Fruit fly (Drosophila melanogaster): Measurements from ENCODE around the gene NimC4.

NimC4 gene

DNA sequence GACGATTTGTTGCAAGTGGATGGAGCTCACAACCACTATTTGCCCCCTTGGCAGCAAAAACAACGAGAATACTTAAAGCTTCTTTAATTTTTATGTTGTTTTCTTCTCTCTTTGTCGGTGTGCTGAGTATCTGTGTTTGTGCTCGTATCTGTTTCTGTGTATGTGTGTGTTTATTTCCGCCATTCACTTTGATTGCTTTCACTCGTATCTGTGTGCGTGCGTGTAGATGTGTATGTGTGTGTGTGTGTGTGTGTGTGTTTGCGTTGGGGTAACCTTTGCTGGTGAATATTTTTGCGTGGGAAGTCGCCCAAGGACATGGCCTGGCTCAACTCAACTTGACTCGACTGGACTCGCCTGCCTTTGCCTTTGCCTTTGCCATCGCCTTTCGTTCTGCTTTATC, 2.6 kb downstream of the NimC4 start:
- no peak for TF ChIP-seq CG12768 (GFP tag; optimal IDR thresholded peaks at IDR 0.05)
- no peak for TF ChIP-seq CG1620 (GFP tag; optimal IDR thresholded peaks at IDR 0.05)
- no peak for TF ChIP-seq CG7101 (tag; optimal IDR thresholded peaks at IDR 0.05)
- TF ChIP-seq tj (GFP tag; optimal IDR thresholded peaks at IDR 0.05) = no peak
- no peak for TF ChIP-seq CG33017 (tag; optimal IDR thresholded peaks at IDR 0.05)
- no peak for TF ChIP-seq toe (GFP tag; optimal IDR thresholded peaks at IDR 0.05)
- no peak for TF ChIP-seq pad (GFP tag; optimal IDR thresholded peaks at IDR 0.05)
- TF ChIP-seq Mnt (GFP tag; optimal IDR thresholded peaks at IDR 0.05) = no peak
- no peak for TF ChIP-seq Crg-1 (GFP tag; optimal IDR thresholded peaks at IDR 0.05)
- TF ChIP-seq CG5204 (GFP tag; optimal IDR thresholded peaks at IDR 0.05) = no peak
- no peak for TF ChIP-seq cnc (optimal IDR thresholded peaks at IDR 0.05)
- no peak for TF ChIP-seq bab1 (GFP tag; optimal IDR thresholded peaks at IDR 0.05)
- TF ChIP-seq CG7045 (GFP tag; optimal IDR thresholded peaks at IDR 0.05) = no peak
- TF ChIP-seq cic (GFP tag; optimal IDR thresholded peaks at IDR 0.05) = no peak
- no peak for TF ChIP-seq kay (GFP tag; ENCODE audit: borderline replicate concordance)

dm6 chr2L:14054281-14054680, 6.9 kb downstream of the NimC4 start:
- no peak for TF ChIP-seq CG7101 (tag; optimal IDR thresholded peaks at IDR 0.05)
- TF ChIP-seq cic (GFP tag; optimal IDR thresholded peaks at IDR 0.05) = no peak
- no peak for TF ChIP-seq tj (GFP tag; optimal IDR thresholded peaks at IDR 0.05)
- TF ChIP-seq CG7045 (GFP tag; optimal IDR thresholded peaks at IDR 0.05) = no peak
- no peak for TF ChIP-seq Clk (GFP tag; optimal IDR thresholded peaks at IDR 0.05)
- no peak for TF ChIP-seq kay (GFP tag; ENCODE audit: borderline replicate concordance)
- no peak for TF ChIP-seq pad (GFP tag; optimal IDR thresholded peaks at IDR 0.05)
- TF ChIP-seq cnc (optimal IDR thresholded peaks at IDR 0.05) = no peak
- TF ChIP-seq CG12768 (GFP tag; optimal IDR thresholded peaks at IDR 0.05) = no peak
- TF ChIP-seq CG33017 (tag; optimal IDR thresholded peaks at IDR 0.05) = no peak
- TF ChIP-seq bab1 (GFP tag; optimal IDR thresholded peaks at IDR 0.05) = no peak
- TF ChIP-seq Mnt (GFP tag; optimal IDR thresholded peaks at IDR 0.05) = no peak
- no peak for TF ChIP-seq toe (GFP tag; optimal IDR thresholded peaks at IDR 0.05)
- no peak for TF ChIP-seq CG5204 (GFP tag; optimal IDR thresholded peaks at IDR 0.05)

DNA sequence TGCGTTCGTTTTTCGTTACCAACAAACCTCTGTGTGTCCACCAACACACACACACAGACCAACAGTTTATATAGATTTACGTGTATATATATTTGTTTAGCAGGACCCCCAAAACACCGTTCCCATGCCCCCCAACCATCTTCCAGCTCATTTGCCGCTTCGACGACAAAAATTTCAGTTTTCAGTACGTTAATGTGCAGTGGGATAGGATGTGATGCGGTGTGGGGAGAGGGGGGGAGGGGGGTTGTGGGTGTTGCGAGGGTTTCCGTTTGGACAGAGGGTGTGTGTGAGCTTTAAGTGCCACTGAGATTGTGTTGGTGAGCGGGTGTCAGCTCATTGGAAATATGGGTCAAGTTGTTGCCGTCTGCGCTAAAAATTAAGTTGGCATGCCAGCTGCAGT, 7.5 kb downstream of the NimC4 start:
- TF ChIP-seq Mnt (GFP tag; optimal IDR thresholded peaks at IDR 0.05) (no peak), CG1620 (GFP tag; optimal IDR thresholded peaks at IDR 0.05) (no peak), Clk (GFP tag; optimal IDR thresholded peaks at IDR 0.05) (no peak), kay (GFP tag; ENCODE audit: borderline replicate concordance) (no peak), CG14711 (tag; optimal IDR thresholded peaks at IDR 0.05) (no peak), tj (GFP tag; optimal IDR thresholded peaks at IDR 0.05) (no peak), bab1 (GFP tag; optimal IDR thresholded peaks at IDR 0.05) (no peak), CG7045 (GFP tag; optimal IDR thresholded peaks at IDR 0.05) (no peak), CG12768 (GFP tag; optimal IDR thresholded peaks at IDR 0.05) (no peak)

DNA sequence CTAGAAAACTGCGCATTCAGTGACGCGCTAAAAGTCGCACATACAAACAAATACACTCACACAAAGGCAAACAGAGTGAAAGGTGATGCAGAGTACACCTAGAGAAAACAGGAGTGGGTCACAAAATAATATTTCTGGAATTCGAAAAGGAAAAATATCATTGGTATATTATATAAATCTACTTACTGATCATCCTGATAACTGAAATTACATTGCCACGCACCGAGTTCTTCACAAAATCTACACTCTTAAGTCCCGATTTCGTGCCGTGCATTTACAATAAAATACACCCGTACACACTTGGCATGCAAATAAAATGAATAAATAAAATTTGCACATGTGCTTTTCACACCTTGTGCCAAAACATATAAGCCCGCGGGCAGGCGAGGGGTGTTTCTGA, 22.8 kb downstream of the NimC4 start:
- TF ChIP-seq CG7101 (tag; optimal IDR thresholded peaks at IDR 0.05) (no peak), bab1 (GFP tag; optimal IDR thresholded peaks at IDR 0.05) (no peak), CG7045 (GFP tag; optimal IDR thresholded peaks at IDR 0.05) (no peak), Crg-1 (GFP tag; optimal IDR thresholded peaks at IDR 0.05) (no peak), cic (GFP tag; optimal IDR thresholded peaks at IDR 0.05) (no peak), kay (GFP tag; ENCODE audit: borderline replicate concordance) (no peak), tj (GFP tag; optimal IDR thresholded peaks at IDR 0.05) (no peak), toe (GFP tag; optimal IDR thresholded peaks at IDR 0.05) (no peak), Hr96 (GFP tag; optimal IDR thresholded peaks at IDR 0.05) (no peak), Mnt (GFP tag; optimal IDR thresholded peaks at IDR 0.05) (no peak), CG1620 (GFP tag; optimal IDR thresholded peaks at IDR 0.05) (no peak), pad (GFP tag; optimal IDR thresholded peaks at IDR 0.05) (no peak), CG11617 (GFP tag; optimal IDR thresholded peaks at IDR 0.05) (no peak), Clk (GFP tag; optimal IDR thresholded peaks at IDR 0.05) (no peak), CG14711 (tag; optimal IDR thresholded peaks at IDR 0.05) (no peak), cnc (optimal IDR thresholded peaks at IDR 0.05) (no peak), CG33017 (tag; optimal IDR thresholded peaks at IDR 0.05) (no peak), CG5204 (GFP tag; optimal IDR thresholded peaks at IDR 0.05) (no peak)

- TF ChIP-seq Hr96 (GFP tag; optimal IDR thresholded peaks at IDR 0.05) = peak; percentile 23
- TF ChIP-seq CG12768 (GFP tag; optimal IDR thresholded peaks at IDR 0.05) = no peak
- no peak for TF ChIP-seq cic (GFP tag; optimal IDR thresholded peaks at IDR 0.05)
- TF ChIP-seq ovo (GFP tag; optimal IDR thresholded peaks at IDR 0.05) = no peak
- peak; percentile 25 for TF ChIP-seq Crg-1 (GFP tag; optimal IDR thresholded peaks at IDR 0.05)
- no peak for TF ChIP-seq CG14711 (tag; optimal IDR thresholded peaks at IDR 0.05)
- no peak for TF ChIP-seq kay (GFP tag; ENCODE audit: borderline replicate concordance)
- TF ChIP-seq pad (GFP tag; optimal IDR thresholded peaks at IDR 0.05) = peak; percentile 15
- no peak for TF ChIP-seq tj (GFP tag; optimal IDR thresholded peaks at IDR 0.05)
- TF ChIP-seq CG1620 (GFP tag; optimal IDR thresholded peaks at IDR 0.05) = peak; percentile 61
- no peak for TF ChIP-seq CG5204 (GFP tag; optimal IDR thresholded peaks at IDR 0.05)
- TF ChIP-seq CG11617 (GFP tag; optimal IDR thresholded peaks at IDR 0.05) = no peak
- peak; percentile 9 for TF ChIP-seq Mnt (GFP tag; optimal IDR thresholded peaks at IDR 0.05)
- TF ChIP-seq cnc (optimal IDR thresholded peaks at IDR 0.05) = no peak
- no peak for TF ChIP-seq CG7045 (GFP tag; optimal IDR thresholded peaks at IDR 0.05)
- no peak for TF ChIP-seq toe (GFP tag; optimal IDR thresholded peaks at IDR 0.05)
- no peak for TF ChIP-seq CG33017 (tag; optimal IDR thresholded peaks at IDR 0.05)
- peak; percentile 2 for TF ChIP-seq Clk (GFP tag; optimal IDR thresholded peaks at IDR 0.05)
- TF ChIP-seq bab1 (GFP tag; optimal IDR thresholded peaks at IDR 0.05) = no peak
Observed at dm6 chr2L:14094606-14095005, 47.2 kb downstream of the NimC4 start.

dm6 chr2L:14095683-14096082, 48.3 kb downstream of the NimC4 start:
- TF ChIP-seq kay (GFP tag; ENCODE audit: borderline replicate concordance) (no peak), bab1 (GFP tag; optimal IDR thresholded peaks at IDR 0.05) (no peak), pad (GFP tag; optimal IDR thresholded peaks at IDR 0.05) (no peak), Crg-1 (GFP tag; optimal IDR thresholded peaks at IDR 0.05) (no peak), Clk (GFP tag; optimal IDR thresholded peaks at IDR 0.05) (no peak), ovo (GFP tag; optimal IDR thresholded peaks at IDR 0.05) (no peak), CG1620 (GFP tag; optimal IDR thresholded peaks at IDR 0.05) (no peak), CG12768 (GFP tag; optimal IDR thresholded peaks at IDR 0.05) (no peak)
